Fruit fly (Drosophila melanogaster): ENCODE measurements around the gene B-H2.

DNA sequence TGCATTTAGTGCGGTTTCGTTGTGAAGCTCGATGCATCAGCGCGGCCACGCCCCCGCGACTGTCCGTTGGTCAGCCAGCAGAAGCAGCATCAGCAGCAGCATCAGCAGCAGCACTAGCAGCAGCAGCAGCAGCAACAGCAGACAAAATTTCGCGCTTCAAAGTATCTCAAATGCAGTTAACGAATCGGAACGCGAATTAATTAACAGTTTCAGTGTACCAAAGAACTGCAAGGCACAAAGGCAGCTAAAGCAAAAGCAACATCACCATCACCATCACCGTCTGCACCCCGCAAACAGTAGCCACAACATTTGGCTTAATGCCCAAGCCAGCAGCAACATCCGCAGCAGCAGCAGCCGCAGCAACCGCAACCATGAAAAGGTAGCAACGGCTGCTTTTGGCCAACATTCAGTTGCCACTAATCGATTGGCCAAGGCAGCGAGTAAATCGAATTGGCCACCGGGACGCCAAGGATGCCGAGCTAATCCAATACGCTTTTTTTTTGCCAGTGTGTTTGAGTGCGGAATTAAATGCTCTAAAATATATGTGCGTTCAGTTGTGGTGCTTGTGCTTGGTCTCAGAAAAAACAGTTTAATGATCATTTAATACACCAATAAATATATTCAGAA lies 48.9 kb upstream of the B-H2 start:
- TF ChIP-seq CG11294 (GFP tag; IDR thresholded peaks at IDR 0.05): no peak
- no peak for TF ChIP-seq Blimp-1 (GFP tag; optimal IDR thresholded peaks at IDR 0.05)
- TF ChIP-seq CG16779 (tag; optimal IDR thresholded peaks at IDR 0.05): no peak
- TF ChIP-seq Lpt (GFP tag; optimal IDR thresholded peaks at IDR 0.05): no peak

Data from whole organism, prepupa.